Fruit fly (Drosophila melanogaster) whole organism, adult: ENCODE data around the gene opa.

Source experiments
- CG11617 ChIP-seq: fragments of 200-800 bp; sonication (Bioruptor generic); optimal IDR thresholded peaks from 2 replicates; lab custom pipeline; 2017; ENCODE audit warnings: mild to moderate bottlenecking, missing biosample characterization, missing genetic modification reagents, missing genetic modification characterization
- CG12768 ChIP-seq: fragments of 200-800 bp; sonication (Bioruptor generic); optimal IDR thresholded peaks from 2 replicates; lab custom pipeline; 2017; ENCODE audit warnings: missing biosample characterization, missing genetic modification characterization, mild to moderate bottlenecking, moderate library complexity, missing genetic modification reagents
- CG14711 ChIP-seq: fragments of 200-800 bp; sonication (Bioruptor generic); optimal IDR thresholded peaks from 2 replicates; lab custom pipeline; 2018; ENCODE audit warnings: missing biosample characterization, mild to moderate bottlenecking, missing genetic modification characterization, moderate library complexity
- CG1620 ChIP-seq: fragments of 200-800 bp; sonication (Bioruptor generic); optimal IDR thresholded peaks from 2 replicates; lab custom pipeline; 2016; ENCODE audit warnings: missing biosample characterization, missing genetic modification characterization
- CG33017 ChIP-seq: fragments of 200-800 bp; sonication (Bioruptor generic); optimal IDR thresholded peaks from 2 replicates; lab custom pipeline; 2018; ENCODE audit warnings: missing biosample characterization, mild to moderate bottlenecking, missing genetic modification characterization, moderate library complexity
- CG5204 ChIP-seq: fragments of 200-800 bp; sonication (Bioruptor generic); optimal IDR thresholded peaks from 2 replicates; lab custom pipeline; 2016; ENCODE audit warnings: missing biosample characterization, missing genetic modification characterization
- CG7045 ChIP-seq: fragments of 200-800 bp; sonication (Bioruptor generic); optimal IDR thresholded peaks from 2 replicates; lab custom pipeline; 2017; ENCODE audit warnings: missing biosample characterization, mild to moderate bottlenecking, missing genetic modification characterization
- CG7101 ChIP-seq: fragments of 200-800 bp; sonication (Bioruptor generic); optimal IDR thresholded peaks from 2 replicates; lab custom pipeline; 2018; ENCODE audit warnings: missing biosample characterization, mild to moderate bottlenecking, missing genetic modification characterization, moderate library complexity
- Clk ChIP-seq: fragments of 200-800 bp; sonication (Bioruptor generic); optimal IDR thresholded peaks from 2 replicates; lab custom pipeline; 2017; ENCODE audit warnings: missing biosample characterization, missing genetic modification characterization
- Crg-1 ChIP-seq: fragments of 200-800 bp; sonication (Bioruptor generic); optimal IDR thresholded peaks from 2 replicates; lab custom pipeline; 2016; ENCODE audit warnings: missing biosample characterization, missing genetic modification characterization
- Hr96 ChIP-seq: fragments of 200-800 bp; sonication (Bioruptor generic); optimal IDR thresholded peaks from 2 replicates; lab custom pipeline; 2016; ENCODE audit warnings: missing biosample characterization, missing genetic modification characterization
- Mnt ChIP-seq: fragments of 200-800 bp; sonication (Bioruptor generic); optimal IDR thresholded peaks from 2 replicates; lab custom pipeline; 2016; ENCODE audit warnings: missing biosample characterization, mild to moderate bottlenecking, missing genetic modification characterization
- bab1 ChIP-seq: fragments of 200-800 bp; sonication (Bioruptor generic); optimal IDR thresholded peaks from 3 replicates; lab custom pipeline; 2019; ENCODE audit warnings: missing biosample characterization, mild to moderate bottlenecking, missing genetic modification characterization, moderate library complexity
- cic ChIP-seq: fragments of 200-800 bp; sonication (Bioruptor generic); optimal IDR thresholded peaks from 2 replicates; lab custom pipeline; 2017; ENCODE audit warnings: missing biosample characterization, mild to moderate bottlenecking, missing genetic modification characterization, moderate library complexity
- cnc ChIP-seq, 2 experiments: fragments of >200 bp; optimal IDR thresholded peaks; 2 replicates each; lab custom pipeline; 2017
- kay ChIP-seq: fragments of 200-800 bp; sonication (Bioruptor generic); peaks from one replicate; lab custom pipeline; 2016; ENCODE audit warnings: missing biosample characterization, missing genetic modification characterization, borderline replicate concordance
- ovo ChIP-seq: fragments of 200-800 bp; sonication (Bioruptor generic); optimal IDR thresholded peaks from 2 replicates; lab custom pipeline; 2016; ENCODE audit warnings: missing biosample characterization, missing genetic modification characterization
- pad ChIP-seq: fragments of 200-800 bp; sonication (Bioruptor generic); optimal IDR thresholded peaks from 3 replicates; lab custom pipeline; 2017; ENCODE audit warnings: missing biosample characterization, missing genetic modification characterization, mild to moderate bottlenecking, moderate library complexity, missing genetic modification reagents
- tj ChIP-seq: fragments of 200-800 bp; sonication (Bioruptor generic); optimal IDR thresholded peaks from 3 replicates; lab custom pipeline; 2017; ENCODE audit warnings: missing biosample characterization, mild to moderate bottlenecking, missing genetic modification characterization, moderate library complexity
- toe ChIP-seq: fragments of 200-800 bp; sonication (Bioruptor generic); optimal IDR thresholded peaks from 2 replicates; lab custom pipeline; 2016; ENCODE audit warnings: missing biosample characterization, missing genetic modification characterization

The opa gene

dm6 chr3R:4866073-4866472 is 13.5 kb downstream of the opa start:
- TF ChIP-seq tj (GFP tag; lab: Kevin White, UChicago) = no peak
- no peak for TF ChIP-seq CG7101 (tag; lab: Kevin White, UChicago)
- no peak for TF ChIP-seq CG7045 (GFP tag; lab: Kevin White, UChicago)
- no peak for TF ChIP-seq Crg-1 (GFP tag; lab: Kevin White, UChicago)
- TF ChIP-seq cnc (optimal IDR thresholded peaks at IDR 0.05; lab: Kevin White, UChicago) = no peak
- no peak for TF ChIP-seq pad (GFP tag; lab: Kevin White, UChicago)
- TF ChIP-seq cic = no peak
- TF ChIP-seq ovo (GFP tag; lab: Kevin White, UChicago) = no peak
- TF ChIP-seq kay = no peak

- no peak for TF ChIP-seq CG5204 (GFP tag; lab: Kevin White, UChicago)
- TF ChIP-seq tj (GFP tag; lab: Kevin White, UChicago) = no peak
- TF ChIP-seq Crg-1 (GFP tag; lab: Kevin White, UChicago) = no peak
- TF ChIP-seq cic = no peak
- TF ChIP-seq CG11617 (GFP tag; lab: Kevin White, UChicago) = no peak
- TF ChIP-seq Mnt (GFP tag; lab: Kevin White, UChicago) = no peak
These were observed 14.3 kb downstream of the opa start for dm6 chr3R:4866916-4867315.

dm6 chr3R:4868663-4869225 is 16.1 kb downstream of the opa start:
- TF ChIP-seq toe (GFP tag; lab: Kevin White, UChicago) = no peak

dm6 chr3R:4873756-4874155 is 21.1 kb downstream of the opa start:
- TF ChIP-seq ovo (GFP tag; lab: Kevin White, UChicago) (no peak), Crg-1 (GFP tag; lab: Kevin White, UChicago) (no peak), Clk (GFP tag; lab: Kevin White, UChicago) (no peak), CG33017 (tag; lab: Kevin White, UChicago) (no peak), bab1 (GFP tag; lab: Kevin White, UChicago) (no peak), CG5204 (GFP tag; lab: Kevin White, UChicago) (no peak), cnc (optimal IDR thresholded peaks at IDR 0.05; lab: Kevin White, UChicago) (no peak), Hr96 (GFP tag; lab: Kevin White, UChicago) (no peak), tj (GFP tag; lab: Kevin White, UChicago) (no peak), CG7101 (tag; lab: Kevin White, UChicago) (no peak), toe (GFP tag; lab: Kevin White, UChicago) (no peak), CG1620 (GFP tag; lab: Kevin White, UChicago) (no peak), kay (no peak), Mnt (GFP tag; lab: Kevin White, UChicago) (no peak), pad (GFP tag; lab: Kevin White, UChicago) (no peak), CG11617 (GFP tag; lab: Kevin White, UChicago) (no peak), CG12768 (GFP tag; lab: Kevin White, UChicago) (no peak), cic (no peak), CG7045 (GFP tag; lab: Kevin White, UChicago) (no peak), CG14711 (tag; lab: Kevin White, UChicago) (no peak)

- no peak for TF ChIP-seq CG7045 (GFP tag; lab: Kevin White, UChicago)
- no peak for TF ChIP-seq cic
- TF ChIP-seq ovo (GFP tag; lab: Kevin White, UChicago) = no peak
- no peak for TF ChIP-seq cnc (optimal IDR thresholded peaks at IDR 0.05; lab: Kevin White, UChicago)
- no peak for TF ChIP-seq bab1 (GFP tag; lab: Kevin White, UChicago)
- no peak for TF ChIP-seq CG1620 (GFP tag; lab: Kevin White, UChicago)
- TF ChIP-seq CG14711 (tag; lab: Kevin White, UChicago) = no peak
- no peak for TF ChIP-seq Hr96 (GFP tag; lab: Kevin White, UChicago)
- TF ChIP-seq Mnt (GFP tag; lab: Kevin White, UChicago) = no peak
- no peak for TF ChIP-seq CG7101 (tag; lab: Kevin White, UChicago)
- no peak for TF ChIP-seq kay
- TF ChIP-seq CG5204 (GFP tag; lab: Kevin White, UChicago) = no peak
- no peak for TF ChIP-seq Clk (GFP tag; lab: Kevin White, UChicago)
- TF ChIP-seq CG12768 (GFP tag; lab: Kevin White, UChicago) = no peak
- no peak for TF ChIP-seq CG33017 (tag; lab: Kevin White, UChicago)
- TF ChIP-seq toe (GFP tag; lab: Kevin White, UChicago) = no peak
- no peak for TF ChIP-seq Crg-1 (GFP tag; lab: Kevin White, UChicago)
These were observed 25.8 kb downstream of the opa start, which contains the start of gene laf for dm6 chr3R:4878433-4878832. TSS of gene laf (minus strand) at chr3R:4878533.

- TF ChIP-seq CG14711 (tag; lab: Kevin White, UChicago) (no peak), toe (GFP tag; lab: Kevin White, UChicago) (no peak), Mnt (GFP tag; lab: Kevin White, UChicago) (no peak), CG5204 (GFP tag; lab: Kevin White, UChicago) (no peak), CG33017 (tag; lab: Kevin White, UChicago) (no peak), CG11617 (GFP tag; lab: Kevin White, UChicago) (no peak), bab1 (GFP tag; lab: Kevin White, UChicago) (no peak), cnc (optimal IDR thresholded peaks at IDR 0.05; lab: Kevin White, UChicago) (no peak), ovo (GFP tag; lab: Kevin White, UChicago) (no peak), CG7045 (GFP tag; lab: Kevin White, UChicago) (no peak), CG12768 (GFP tag; lab: Kevin White, UChicago) (no peak), kay (no peak), CG1620 (GFP tag; lab: Kevin White, UChicago) (no peak), Crg-1 (GFP tag; lab: Kevin White, UChicago) (no peak), tj (GFP tag; lab: Kevin White, UChicago) (no peak), pad (GFP tag; lab: Kevin White, UChicago) (no peak), Hr96 (GFP tag; lab: Kevin White, UChicago) (no peak), CG7101 (tag; lab: Kevin White, UChicago) (no peak), cic (no peak), Clk (GFP tag; lab: Kevin White, UChicago) (no peak)
These were observed 30.7 kb downstream of the opa start for dm6 chr3R:4883186-4883746.
